Worm (Caenorhabditis elegans) whole organism, L3 larva: ENCODE results near the gene T19D12.2.

Source experiments
- ZK546.5 ChIP-seq: sonication (generic microtip); optimal IDR thresholded peaks from 2 replicates; lab custom pipeline; 2017; ENCODE audit warnings: missing biosample characterization, missing genetic modification characterization
- ama-1 ChIP-seq: fragments of 150-350 bp; optimal IDR thresholded peaks from 2 replicates; lab custom pipeline; 2018
- ceh-16 ChIP-seq: sonication (generic microtip); optimal IDR thresholded peaks from 2 replicates; lab custom pipeline; 2017; ENCODE audit warnings: missing biosample characterization, missing genetic modification characterization
- ceh-28 ChIP-seq: fragments of 150-350 bp; optimal IDR thresholded peaks from 2 replicates; lab custom pipeline; 2014; ENCODE audit warnings: missing biosample characterization, missing genetic modification reagents, missing genetic modification characterization
- ceh-82 ChIP-seq: fragments of 150-350 bp; optimal IDR thresholded peaks from 2 replicates; lab custom pipeline; 2014; ENCODE audit warnings: missing biosample characterization, missing genetic modification characterization
- ceh-9 ChIP-seq: sonication (generic microtip); optimal IDR thresholded peaks from 2 replicates; lab custom pipeline; 2018; ENCODE audit warnings: missing biosample characterization, missing genetic modification characterization
- daf-12 ChIP-seq: fragments of 150-350 bp; optimal IDR thresholded peaks from 2 replicates; lab custom pipeline; 2014; ENCODE audit warnings: missing biosample characterization, missing genetic modification reagents, missing genetic modification characterization
- egl-5 ChIP-seq: fragments of 150-350 bp; optimal IDR thresholded peaks from 2 replicates; lab custom pipeline; 2017; ENCODE audit warnings: missing biosample characterization, missing genetic modification reagents, missing genetic modification characterization, inconsistent platforms
- elt-1 ChIP-seq: fragments of 150-350 bp; optimal IDR thresholded peaks from 2 replicates; lab custom pipeline; 2014; ENCODE audit warnings: missing biosample characterization, missing genetic modification characterization
- elt-2 ChIP-seq: sonication (generic microtip); optimal IDR thresholded peaks from 2 replicates; lab custom pipeline; 2016; ENCODE audit warnings: missing genetic modification reagents, mild to moderate bottlenecking, missing genetic modification characterization, missing compliant biosample characterization
- elt-3 ChIP-seq, 3 experiments: fragments of 150-350 bp in 1 of 3; sonication (generic microtip) in 2 of 3; optimal IDR thresholded peaks; 2 replicates in 2 of 3; 4 replicates in 1 of 3; lab custom pipeline; 2014 to 2017; ENCODE audit warnings: missing biosample characterization in 3 of 3, missing genetic modification characterization in 3 of 3
- eor-1 ChIP-seq, 2 experiments: fragments of 150-350 bp; optimal IDR thresholded peaks; 2 replicates each; lab custom pipeline; 2014 to 2018; ENCODE audit warnings: missing biosample characterization in 2 of 2, missing genetic modification characterization in 2 of 2
- fkh-10 ChIP-seq: sonication (generic microtip); optimal IDR thresholded peaks from 2 replicates; lab custom pipeline; 2017; ENCODE audit warnings: missing biosample characterization, missing genetic modification reagents, missing genetic modification characterization
- fkh-2 ChIP-seq: fragments of 150-350 bp; optimal IDR thresholded peaks from 2 replicates; lab custom pipeline; 2014; ENCODE audit warnings: missing biosample characterization, missing genetic modification reagents, missing genetic modification characterization
- fos-1 ChIP-seq: fragments of 150-350 bp; optimal IDR thresholded peaks from 2 replicates; lab custom pipeline; 2014; ENCODE audit warnings: missing biosample characterization, missing genetic modification characterization
- hmg-11 ChIP-seq: sonication (generic microtip); optimal IDR thresholded peaks from 2 replicates; lab custom pipeline; 2016; ENCODE audit warnings: missing genetic modification characterization, missing compliant biosample characterization
- jun-1 ChIP-seq: fragments of 150-350 bp; optimal IDR thresholded peaks from 2 replicates; lab custom pipeline; 2014; ENCODE audit warnings: missing biosample characterization, missing genetic modification reagents, missing genetic modification characterization
- lin-15B ChIP-seq: fragments of 150-350 bp; optimal IDR thresholded peaks from 2 replicates; lab custom pipeline; 2014; ENCODE audit warnings: missing biosample characterization, missing genetic modification characterization
- lin-39 ChIP-seq: fragments of 150-350 bp; optimal IDR thresholded peaks from 2 replicates; lab custom pipeline; 2018; ENCODE audit warnings: missing biosample characterization, missing genetic modification reagents, missing genetic modification characterization
- lsy-12 ChIP-seq: sonication (generic microtip); optimal IDR thresholded peaks from 2 replicates; lab custom pipeline; 2016; ENCODE audit warnings: mild to moderate bottlenecking, missing genetic modification characterization, missing compliant biosample characterization
- mdl-1 ChIP-seq: fragments of 150-350 bp; optimal IDR thresholded peaks from 2 replicates; lab custom pipeline; 2014; ENCODE audit warnings: missing biosample characterization, missing genetic modification characterization
- nfya-1 ChIP-seq: sonication (generic microtip); optimal IDR thresholded peaks from 2 replicates; lab custom pipeline; 2017; ENCODE audit warnings: missing genetic modification characterization, mild to moderate bottlenecking, missing compliant biosample characterization, antibody characterized with exemption, moderate library complexity; ENCODE audit not compliant: insufficient read depth
- nhr-11 ChIP-seq: fragments of 150-350 bp; optimal IDR thresholded peaks from 2 replicates; lab custom pipeline; 2014; ENCODE audit warnings: missing biosample characterization, missing genetic modification characterization
- nhr-12 ChIP-seq: fragments of 150-350 bp; optimal IDR thresholded peaks from 2 replicates; lab custom pipeline; 2014; ENCODE audit warnings: missing biosample characterization, missing genetic modification characterization
- nhr-23 ChIP-seq: fragments of 150-350 bp; optimal IDR thresholded peaks from 2 replicates; lab custom pipeline; 2014; ENCODE audit warnings: missing biosample characterization, missing genetic modification reagents, missing genetic modification characterization
- nhr-237 ChIP-seq: fragments of 150-350 bp; optimal IDR thresholded peaks from 2 replicates; lab custom pipeline; 2014; ENCODE audit warnings: missing biosample characterization, missing genetic modification characterization
- nhr-25 ChIP-seq: sonication (generic microtip); optimal IDR thresholded peaks from 2 replicates; lab custom pipeline; 2017; ENCODE audit warnings: missing biosample characterization, missing genetic modification characterization
- nhr-43 ChIP-seq: sonication (generic microtip); optimal IDR thresholded peaks from 2 replicates; lab custom pipeline; 2016; ENCODE audit warnings: mild to moderate bottlenecking, missing genetic modification characterization, missing compliant biosample characterization; ENCODE audit not compliant: poor library complexity, severe bottlenecking
- nhr-67 ChIP-seq: fragments of 150-350 bp; optimal IDR thresholded peaks from 2 replicates; lab custom pipeline; 2014; ENCODE audit warnings: missing biosample characterization, missing genetic modification characterization
- pha-4 ChIP-seq: fragments of 150-350 bp; optimal IDR thresholded peaks from 2 replicates; lab custom pipeline; 2014; ENCODE audit warnings: missing biosample characterization, missing genetic modification reagents, missing genetic modification characterization
- pqm-1 ChIP-seq: fragments of 150-350 bp; optimal IDR thresholded peaks from 2 replicates; lab custom pipeline; 2017; ENCODE audit warnings: missing biosample characterization, missing genetic modification characterization, inconsistent platforms
- sea-2 ChIP-seq: fragments of 150-350 bp; sonication (generic microtip); optimal IDR thresholded peaks from 4 replicates; lab custom pipeline; 2014; ENCODE audit warnings: missing biosample characterization, missing genetic modification reagents, missing genetic modification characterization
- skn-1 ChIP-seq: fragments of 150-350 bp; optimal IDR thresholded peaks from 2 replicates; lab custom pipeline; 2014; ENCODE audit warnings: missing biosample characterization, missing genetic modification characterization
- tbx-2 ChIP-seq: sonication (generic microtip); optimal IDR thresholded peaks from 2 replicates; lab custom pipeline; 2016; ENCODE audit warnings: mild to moderate bottlenecking, missing genetic modification characterization, missing compliant biosample characterization
- unc-62 ChIP-seq: fragments of 150-350 bp; sonication (generic microtip); optimal IDR thresholded peaks from 4 replicates; lab custom pipeline; 2014; ENCODE audit warnings: missing biosample characterization, missing genetic modification reagents, missing genetic modification characterization
- ztf-11 ChIP-seq: fragments of 150-350 bp; optimal IDR thresholded peaks from 2 replicates; lab custom pipeline; 2014; ENCODE audit warnings: missing biosample characterization, missing genetic modification characterization

T19D12.2 gene

ce11 chrII:6707496-6708260, 46.5 kb downstream of the T19D12.2 start:
- TF ChIP-seq sea-2 (GFP tag; lab: Kevin White, UChicago) (no peak), elt-1 (tag; lab: Kevin White, UChicago) (peak; percentile 0), unc-62 (GFP tag; lab: Kevin White, UChicago) (peak; percentile 27), nfya-1 (peak; percentile 52), nhr-67 (tag; lab: Kevin White, UChicago) (no peak), lin-39 (tag; lab: Kevin White, UChicago) (peak; percentile 96)

ce11 chrII:6708980-6709379, 47.8 kb downstream of the T19D12.2 start:
- peak; percentile 15 for TF ChIP-seq unc-62 (GFP tag; lab: Kevin White, UChicago)
- peak; percentile 21 for TF ChIP-seq lin-15B (tag; lab: Kevin White, UChicago)
- TF ChIP-seq daf-12: no peak
- peak; percentile 65 for TF ChIP-seq lin-39 (tag; lab: Kevin White, UChicago)
- TF ChIP-seq egl-5 (tag; lab: Kevin White, UChicago): peak; percentile 18
- no peak for TF ChIP-seq ceh-9
- peak; percentile 37 for TF ChIP-seq hmg-11
- TF ChIP-seq nfya-1: peak; percentile 78
- no peak for TF ChIP-seq ZK546.5 (tag; lab: Kevin White, UChicago)
- no peak for TF ChIP-seq eor-1 (tag; optimal IDR thresholded peaks at IDR 0.05; lab: Kevin White, UChicago)
- no peak for TF ChIP-seq ceh-28
- TF ChIP-seq elt-2: no peak
- no peak for TF ChIP-seq fos-1 (tag; lab: Kevin White, UChicago)
- no peak for TF ChIP-seq elt-3 (tag; optimal IDR thresholded peaks at IDR 0.05; lab: Kevin White, UChicago)
- no peak for TF ChIP-seq lsy-12
- no peak for TF ChIP-seq ceh-16 (tag; lab: Kevin White, UChicago)
- TF ChIP-seq, all 47 proteins: peak for 6

- TF ChIP-seq lin-39 (tag; lab: Kevin White, UChicago) (no peak), mdl-1 (tag; lab: Kevin White, UChicago) (no peak), elt-1 (tag; lab: Kevin White, UChicago) (no peak), nhr-11 (tag; lab: Kevin White, UChicago) (no peak), nfya-1 (no peak), fkh-2 (no peak), skn-1 (tag; lab: Kevin White, UChicago) (no peak), nhr-43 (tag; lab: Kevin White, UChicago) (peak; percentile 26), pqm-1 (tag; lab: Kevin White, UChicago) (no peak), ama-1 (lab: Kevin White, UChicago) (peak; percentile 74), ztf-11 (tag; lab: Kevin White, UChicago) (no peak), eor-1 (tag; optimal IDR thresholded peaks at IDR 0.05; lab: Kevin White, UChicago) (no peak), nhr-25 (tag; lab: Kevin White, UChicago) (no peak), fkh-10 (peak; percentile 86), ceh-16 (tag; lab: Kevin White, UChicago) (no peak), jun-1 (tag; lab: Kevin White, UChicago) (no peak), nhr-23 (tag; lab: Kevin White, UChicago) (peak; percentile 3), pha-4 (no peak), nhr-12 (tag; lab: Kevin White, UChicago) (no peak), ceh-9 (no peak), elt-3 (tag; optimal IDR thresholded peaks at IDR 0.05; lab: Kevin White, UChicago) (no peak)
- TF ChIP-seq, all 47 proteins: peak for 4
These were observed 48.5 kb downstream of the T19D12.2 start for ce11 chrII:6709680-6710079.

- TF ChIP-seq ama-1 (lab: Kevin White, UChicago) (no peak), egl-5 (tag; lab: Kevin White, UChicago) (no peak), nhr-12 (tag; lab: Kevin White, UChicago) (no peak), nhr-25 (tag; lab: Kevin White, UChicago) (no peak), ceh-16 (tag; lab: Kevin White, UChicago) (no peak), eor-1 (tag; optimal IDR thresholded peaks at IDR 0.05; lab: Kevin White, UChicago) (no peak), ceh-82 (tag; lab: Kevin White, UChicago) (no peak), nhr-237 (tag; lab: Kevin White, UChicago) (no peak), tbx-2 (tag; lab: Kevin White, UChicago) (no peak)
These were observed 49.5 kb downstream of the T19D12.2 start for ce11 chrII:6710596-6710995.
